Worm (Caenorhabditis elegans): Measurements from ENCODE around the gene fln-2.

DNA sequence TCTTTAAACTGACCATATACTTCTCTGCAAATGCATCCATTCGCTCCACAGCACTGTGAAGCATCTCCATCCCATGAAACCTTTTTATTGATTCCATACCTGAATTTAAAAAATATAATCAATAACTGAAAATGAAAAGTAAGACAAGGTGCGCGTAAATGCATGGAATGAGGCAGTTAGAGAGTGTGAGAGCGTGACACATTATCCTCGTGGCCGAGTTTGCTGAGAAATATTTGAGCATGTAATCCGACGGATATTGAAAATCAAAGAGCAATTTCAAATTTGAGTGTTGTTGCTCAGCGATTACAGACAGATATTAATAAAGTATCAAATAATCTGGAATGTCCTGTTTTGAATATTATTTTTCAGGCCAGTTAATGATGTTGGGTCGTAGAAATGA is 51.8 kb downstream of the fln-2 start, which contains the start of gene ZK899.7:
- TF ChIP-seq ama-1 (optimal IDR thresholded peaks at IDR 0.05) (no peak), unc-86 (tag; optimal IDR thresholded peaks at IDR 0.05) (no peak), tbx-7 (tag; optimal IDR thresholded peaks at IDR 0.05) (no peak), nhr-11 (tag; optimal IDR thresholded peaks at IDR 0.05) (no peak), C38D4.7 (GFP tag; optimal IDR thresholded peaks at IDR 0.05) (no peak), ceh-19 (GFP tag; optimal IDR thresholded peaks at IDR 0.05) (no peak), ceh-34 (tag; optimal IDR thresholded peaks at IDR 0.05) (no peak), ahr-1 (tag; optimal IDR thresholded peaks at IDR 0.05) (no peak), ttx-3 (tag; optimal IDR thresholded peaks at IDR 0.05) (no peak), F13H6.1 (tag; optimal IDR thresholded peaks at IDR 0.05) (no peak), ref-2 (tag; optimal IDR thresholded peaks at IDR 0.05) (no peak), hlh-30 (tag; optimal IDR thresholded peaks at IDR 0.05; ENCODE audit: insufficient read depth) (no peak)
